Fruit fly (Drosophila melanogaster): ENCODE data around the gene CG9628.

dm6 chr3L:14621464-14621863 is 1.1 kb upstream of the CG9628 start:
- TF ChIP-seq CG8478 (optimal IDR thresholded peaks at IDR 0.05) (no peak), usp (GFP tag; optimal IDR thresholded peaks at IDR 0.05) (no peak), pan (optimal IDR thresholded peaks at IDR 0.05) (no peak), EcR (GFP tag; optimal IDR thresholded peaks at IDR 0.05) (no peak), psq (optimal IDR thresholded peaks at IDR 0.05) (no peak)
